Worm (Caenorhabditis elegans) whole organism, L3 larva: ENCODE measurements around the gene F35H10.5.

Source experiments
- aly-2 ChIP-seq: fragments of 150-350 bp; optimal IDR thresholded peaks from 2 replicates; lab custom pipeline; 2014; ENCODE audit warnings: missing biosample characterization, missing genetic modification characterization
- ama-1 ChIP-seq: fragments of 150-350 bp; optimal IDR thresholded peaks from 2 replicates; lab custom pipeline; 2018
- ceh-16 ChIP-seq: sonication (generic microtip); optimal IDR thresholded peaks from 2 replicates; lab custom pipeline; 2017; ENCODE audit warnings: missing biosample characterization, missing genetic modification characterization
- elt-3 ChIP-seq, 3 experiments: fragments of 150-350 bp in 1 of 3; sonication (generic microtip) in 2 of 3; optimal IDR thresholded peaks; 2 replicates in 2 of 3; 4 replicates in 1 of 3; lab custom pipeline; 2014 to 2017; ENCODE audit warnings: missing biosample characterization in 3 of 3, missing genetic modification characterization in 3 of 3
- eor-1 ChIP-seq, 2 experiments: fragments of 150-350 bp; optimal IDR thresholded peaks; 2 replicates each; lab custom pipeline; 2014 to 2018; ENCODE audit warnings: missing biosample characterization in 2 of 2, missing genetic modification characterization in 2 of 2
- mdl-1 ChIP-seq: fragments of 150-350 bp; optimal IDR thresholded peaks from 2 replicates; lab custom pipeline; 2014; ENCODE audit warnings: missing biosample characterization, missing genetic modification characterization
- nfya-1 ChIP-seq: sonication (generic microtip); optimal IDR thresholded peaks from 2 replicates; lab custom pipeline; 2017; ENCODE audit warnings: missing genetic modification characterization, mild to moderate bottlenecking, missing compliant biosample characterization, antibody characterized with exemption, moderate library complexity; ENCODE audit not compliant: insufficient read depth
- skn-1 ChIP-seq: fragments of 150-350 bp; optimal IDR thresholded peaks from 2 replicates; lab custom pipeline; 2014; ENCODE audit warnings: missing biosample characterization, missing genetic modification characterization
- tbx-2 ChIP-seq: sonication (generic microtip); optimal IDR thresholded peaks from 2 replicates; lab custom pipeline; 2016; ENCODE audit warnings: mild to moderate bottlenecking, missing genetic modification characterization, missing compliant biosample characterization
- unc-39 ChIP-seq: sonication (generic microtip); optimal IDR thresholded peaks from 4 replicates; lab custom pipeline; 2017; ENCODE audit warnings: missing biosample characterization, missing genetic modification characterization
- unc-62 ChIP-seq: fragments of 150-350 bp; sonication (generic microtip); optimal IDR thresholded peaks from 4 replicates; lab custom pipeline; 2014; ENCODE audit warnings: missing biosample characterization, missing genetic modification reagents, missing genetic modification characterization
- ztf-4 ChIP-seq: fragments of 150-350 bp; optimal IDR thresholded peaks from 2 replicates; lab custom pipeline; 2014; ENCODE audit warnings: missing biosample characterization, missing genetic modification characterization

DNA sequence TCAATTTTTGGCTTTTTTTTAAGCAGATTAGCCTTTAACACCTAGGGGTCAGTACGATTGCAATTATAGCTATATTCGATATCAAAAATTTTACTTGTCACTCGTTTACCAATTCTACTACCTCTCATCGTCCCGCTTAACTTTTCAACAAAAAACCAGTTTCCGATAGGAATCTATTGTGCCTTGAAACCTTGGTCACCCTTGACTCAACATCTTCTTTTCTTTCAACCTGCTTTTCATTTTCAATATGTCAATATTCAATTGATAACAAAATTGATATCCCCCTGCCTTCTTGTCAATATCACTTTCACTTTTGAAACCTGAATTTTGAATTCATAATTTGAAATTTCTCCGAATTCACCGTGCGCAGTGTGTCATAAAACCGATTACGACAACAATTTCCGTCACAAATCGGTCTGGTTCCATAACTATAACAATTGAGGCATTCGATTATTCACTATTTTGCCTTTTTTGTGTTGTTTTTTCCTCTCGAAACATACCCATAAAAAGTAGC is 2.1 kb downstream of the F35H10.5 start:
- no peak for TF ChIP-seq elt-3 (tag; optimal IDR thresholded peaks at IDR 0.05; lab: Kevin White, UChicago)
- TF ChIP-seq mdl-1 (tag; lab: Kevin White, UChicago) = no peak
- no peak for TF ChIP-seq unc-62 (GFP tag; lab: Kevin White, UChicago)
- TF ChIP-seq ztf-4 = no peak
- TF ChIP-seq eor-1 (tag; optimal IDR thresholded peaks at IDR 0.05; lab: Kevin White, UChicago) = no peak
- no peak for TF ChIP-seq ama-1 (lab: Kevin White, UChicago)
- no peak for TF ChIP-seq skn-1 (tag; lab: Kevin White, UChicago)
- no peak for TF ChIP-seq nfya-1 (tag; lab: Kevin White, UChicago)
- no peak for TF ChIP-seq aly-2 (tag; lab: Kevin White, UChicago)
- no peak for TF ChIP-seq unc-39
- no peak for TF ChIP-seq ceh-16 (tag; lab: Kevin White, UChicago)
- no peak for TF ChIP-seq tbx-2
